Fruit fly (Drosophila melanogaster) whole organism, prepupa: Measurements from ENCODE around the gene RnpS1.

ENCODE experiments used
- Blimp-1 ChIP-seq: fragments of 200-800 bp; sonication (Bioruptor generic); optimal IDR thresholded peaks from 3 replicates; lab custom pipeline; 2017; ENCODE audit warnings: missing biosample characterization, missing genetic modification characterization, mild to moderate bottlenecking, moderate library complexity, missing genetic modification reagents
- CG11294 ChIP-seq: fragments of 200-800 bp; sonication (Bioruptor generic); IDR thresholded peaks from 2 replicates; pipeline ENCODE4 v1.3.6; 2022; ENCODE audit warnings: missing biosample characterization, missing genetic modification characterization
- CG11762 ChIP-seq: fragments of 200-800 bp; sonication (Bioruptor generic); optimal IDR thresholded peaks from 3 replicates; lab custom pipeline; 2016; ENCODE audit warnings: missing biosample characterization, missing genetic modification characterization; ENCODE audit not compliant: insufficient read depth
- CG15336 ChIP-seq: fragments of 200-800 bp; sonication (Bioruptor generic); IDR thresholded peaks from 2 replicates; pipeline ENCODE4 v1.3.6; 2022; ENCODE audit warnings: missing biosample characterization, missing genetic modification characterization
- CG1621 ChIP-seq: fragments of 200-800 bp; sonication (Bioruptor generic); optimal IDR thresholded peaks from 3 replicates; lab custom pipeline; 2018; ENCODE audit warnings: missing biosample characterization, mild to moderate bottlenecking, missing genetic modification characterization
- CG16779 ChIP-seq: fragments of 200-800 bp; sonication (Bioruptor generic); optimal IDR thresholded peaks from 3 replicates; lab custom pipeline; 2017; ENCODE audit warnings: missing biosample characterization, mild to moderate bottlenecking, missing genetic modification characterization
- CG3032 ChIP-seq: fragments of 200-800 bp; optimal IDR thresholded peaks from 2 replicates; lab custom pipeline; 2019; ENCODE audit warnings: missing biosample characterization, mild to moderate bottlenecking, missing genetic modification characterization, moderate library complexity
- CG31627 ChIP-seq: fragments of 200-800 bp; sonication (Bioruptor generic); optimal IDR thresholded peaks from 3 replicates; lab custom pipeline; 2016; ENCODE audit warnings: missing biosample characterization, missing genetic modification characterization
- CG34406 ChIP-seq: fragments of 200-800 bp; sonication (Bioruptor generic); optimal IDR thresholded peaks from 3 replicates; lab custom pipeline; 2016; ENCODE audit warnings: missing biosample characterization, missing genetic modification characterization
- CG6792 ChIP-seq: fragments of 200-800 bp; sonication (Bioruptor generic); optimal IDR thresholded peaks from 3 replicates; lab custom pipeline; 2016; ENCODE audit warnings: missing biosample characterization, missing genetic modification characterization
- CG6808 ChIP-seq: fragments of 200-800 bp; sonication (Bioruptor generic); optimal IDR thresholded peaks from 3 replicates; lab custom pipeline; 2017; ENCODE audit warnings: missing biosample characterization, missing genetic modification characterization, mild to moderate bottlenecking, moderate library complexity, missing genetic modification reagents
- CG6854 ChIP-seq: fragments of 200-800 bp; sonication (Bioruptor generic); optimal IDR thresholded peaks from 2 replicates; lab custom pipeline; 2017; ENCODE audit warnings: missing biosample characterization, mild to moderate bottlenecking, missing genetic modification characterization
- CG7368 ChIP-seq: fragments of 200-800 bp; sonication (Bioruptor generic); optimal IDR thresholded peaks from 3 replicates; lab custom pipeline; 2016; ENCODE audit warnings: missing biosample characterization, missing genetic modification characterization
- Eip93F ChIP-seq: fragments of 200-800 bp; sonication (Bioruptor generic); optimal IDR thresholded peaks from 2 replicates; lab custom pipeline; 2016; ENCODE audit warnings: missing biosample characterization, mild to moderate bottlenecking, missing genetic modification characterization
- Ets21C ChIP-seq: fragments of 200-800 bp; sonication (Bioruptor generic); optimal IDR thresholded peaks from 3 replicates; lab custom pipeline; 2016; ENCODE audit warnings: missing biosample characterization, missing genetic modification characterization
- Gug ChIP-seq: fragments of 200-800 bp; sonication (Bioruptor generic); IDR thresholded peaks from 2 replicates; pipeline ENCODE4 v1.3.6; 2022; ENCODE audit warnings: missing biosample characterization, missing genetic modification characterization
- Hr39 ChIP-seq: fragments of 200-800 bp; sonication (Bioruptor generic); optimal IDR thresholded peaks from 2 replicates; lab custom pipeline; 2016; ENCODE audit warnings: missing biosample characterization, missing genetic modification characterization
- Hr4 ChIP-seq: fragments of 200-800 bp; sonication (Bioruptor generic); optimal IDR thresholded peaks from 3 replicates; lab custom pipeline; 2016; ENCODE audit warnings: missing biosample characterization, missing genetic modification characterization
- OdsH ChIP-seq: fragments of 200-800 bp; sonication (Bioruptor generic); optimal IDR thresholded peaks from 3 replicates; lab custom pipeline; 2016; ENCODE audit warnings: missing biosample characterization, missing genetic modification characterization
- Smox ChIP-seq: fragments of 200-800 bp; sonication (Bioruptor generic); optimal IDR thresholded peaks from 3 replicates; lab custom pipeline; 2016; ENCODE audit warnings: missing biosample characterization, missing genetic modification characterization
- Sox102F ChIP-seq: fragments of 200-800 bp; sonication (Bioruptor generic); optimal IDR thresholded peaks from 2 replicates; lab custom pipeline; 2016; ENCODE audit warnings: missing biosample characterization, mild to moderate bottlenecking, missing genetic modification characterization
- Sox14 ChIP-seq: fragments of 200-800 bp; sonication (Bioruptor generic); optimal IDR thresholded peaks from 3 replicates; lab custom pipeline; 2016; ENCODE audit warnings: missing biosample characterization, missing genetic modification characterization
- Sox15 ChIP-seq: fragments of 200-800 bp; sonication (Bioruptor generic); optimal IDR thresholded peaks from 3 replicates; lab custom pipeline; 2016; ENCODE audit warnings: missing biosample characterization, missing genetic modification characterization
- achi ChIP-seq: fragments of 200-800 bp; sonication (Bioruptor generic); optimal IDR thresholded peaks from 3 replicates; lab custom pipeline; 2016; ENCODE audit warnings: missing biosample characterization, missing genetic modification characterization
- acj6 ChIP-seq: fragments of 200-800 bp; sonication (Bioruptor generic); optimal IDR thresholded peaks from 3 replicates; lab custom pipeline; 2016; ENCODE audit warnings: missing biosample characterization, missing genetic modification characterization
- cyc ChIP-seq: fragments of 200-800 bp; sonication (Bioruptor generic); optimal IDR thresholded peaks from 3 replicates; lab custom pipeline; 2016; ENCODE audit warnings: missing biosample characterization, missing genetic modification characterization
- dac ChIP-seq: fragments of 200-800 bp; sonication (Bioruptor generic); optimal IDR thresholded peaks from 2 replicates; lab custom pipeline; 2017; ENCODE audit warnings: missing biosample characterization, mild to moderate bottlenecking, missing genetic modification characterization
- dsx ChIP-seq: fragments of 200-800 bp; optimal IDR thresholded peaks from 3 replicates; lab custom pipeline; 2019; ENCODE audit warnings: missing biosample characterization, mild to moderate bottlenecking, missing genetic modification characterization, moderate library complexity; ENCODE audit not compliant: poor library complexity, severe bottlenecking
- fd85E ChIP-seq: fragments of 200-800 bp; sonication (Bioruptor generic); optimal IDR thresholded peaks from 3 replicates; lab custom pipeline; 2016; ENCODE audit warnings: missing biosample characterization, missing genetic modification characterization
- fkh ChIP-seq: fragments of 200-800 bp; sonication (Bioruptor generic); optimal IDR thresholded peaks from 3 replicates; lab custom pipeline; 2017; ENCODE audit warnings: missing biosample characterization, mild to moderate bottlenecking, missing genetic modification characterization, moderate library complexity
- net ChIP-seq: fragments of 200-800 bp; sonication (Bioruptor generic); optimal IDR thresholded peaks from 3 replicates; lab custom pipeline; 2016; ENCODE audit warnings: missing biosample characterization, missing genetic modification characterization
- pdm3 ChIP-seq: fragments of 200-800 bp; sonication (Bioruptor generic); optimal IDR thresholded peaks from 3 replicates; lab custom pipeline; 2016; ENCODE audit warnings: missing biosample characterization, missing genetic modification characterization
- salr ChIP-seq, 2 experiments: fragments of 200-800 bp; sonication (Bioruptor generic); optimal IDR thresholded peaks; 3 replicates each; lab custom pipeline; 2016 to 2018; ENCODE audit warnings: missing biosample characterization in 2 of 2, missing genetic modification characterization in 2 of 2, mild to moderate bottlenecking in 1 of 2
- spab ChIP-seq: fragments of 200-800 bp; sonication (Bioruptor generic); optimal IDR thresholded peaks from 2 replicates; lab custom pipeline; 2017; ENCODE audit warnings: missing biosample characterization, mild to moderate bottlenecking, missing genetic modification characterization, missing genetic modification reagents
- ss ChIP-seq, 2 experiments: fragments of 200-800 bp; sonication (Bioruptor generic); optimal IDR thresholded peaks; 2 replicates in 1 of 2; 3 replicates in 1 of 2; lab custom pipeline; 2017 to 2018; ENCODE audit warnings: mild to moderate bottlenecking in 2 of 2, missing biosample characterization in 2 of 2, missing genetic modification characterization in 2 of 2, moderate library complexity in 1 of 2
- svp ChIP-seq: fragments of 200-800 bp; sonication (Bioruptor generic); peaks from one replicate; lab custom pipeline; 2016; ENCODE audit warnings: missing biosample characterization, missing genetic modification characterization
- topi ChIP-seq: fragments of 200-800 bp; sonication (Bioruptor generic); optimal IDR thresholded peaks from 3 replicates; lab custom pipeline; 2016; ENCODE audit warnings: missing biosample characterization, missing genetic modification characterization

RnpS1 gene

dm6 chr3R:9527907-9528842 is 23.7 kb upstream of the RnpS1 start (continued):
- TF ChIP-seq Blimp-1 (GFP tag; lab: Kevin White, UChicago) (peak; percentile 27), dsx (GFP tag; lab: Kevin White, UChicago) (no peak), CG7368 (GFP tag; lab: Kevin White, UChicago) (no peak), OdsH (peak; percentile 87), salr (GFP tag; optimal IDR thresholded peaks at IDR 0.05; lab: Kevin White, UChicago) (peak in 1 of 2 experiments; percentile 55), Hr4 (GFP tag; lab: Kevin White, UChicago) (no peak), Smox (GFP tag; lab: Kevin White, UChicago) (no peak), Eip93F (no peak), CG6792 (GFP tag; lab: Kevin White, UChicago) (peak; percentile 84), Sox14 (GFP tag; lab: Kevin White, UChicago) (no peak), CG31627 (GFP tag; lab: Kevin White, UChicago) (peak; percentile 85), Hr39 (no peak), CG6808 (GFP tag; lab: Kevin White, UChicago) (no peak), cyc (GFP tag; lab: Kevin White, UChicago) (peak; percentile 86), ss (GFP tag; optimal IDR thresholded peaks at IDR 0.05; lab: Kevin White, UChicago) (no peak), achi (GFP tag; lab: Kevin White, UChicago) (no peak)

- TF ChIP-seq CG34406 (GFP tag; lab: Kevin White, UChicago) (no peak), fkh (peak; percentile 62), svp (GFP tag; lab: Kevin White, UChicago) (peak; percentile 50), fd85E (GFP tag; lab: Kevin White, UChicago) (no peak)
- TF ChIP-seq, all 60 proteins: peak for 2
Measured at dm6 chr3R:9529387-9529897, 22.4 kb upstream of the RnpS1 start.

dm6 chr3R:9529913-9530312 is 21.9 kb upstream of the RnpS1 start:
- TF ChIP-seq fkh, result peak; percentile 74
- TF ChIP-seq spab, result no peak

- TF ChIP-seq Gug (GFP tag; lab: Robert Waterston, UW) (no peak), CG11294 (no peak), Blimp-1 (GFP tag; lab: Kevin White, UChicago) (no peak), CG7368 (GFP tag; lab: Kevin White, UChicago) (no peak)
- TF ChIP-seq, all 60 proteins: peak for 0
Measured at dm6 chr3R:9532437-9533180, 19.2 kb upstream of the RnpS1 start, which contains the start of gene by. Gene by (minus strand): TSS chr3R:9533011.

dm6 chr3R:9533181-9534124 is 18.4 kb upstream of the RnpS1 start:
- peak; percentile 68 for TF ChIP-seq Eip93F
- peak; percentile 98 for TF ChIP-seq net (GFP tag; lab: Kevin White, UChicago)
- peak; percentile 94 for TF ChIP-seq CG3032
- peak; percentile 92 for TF ChIP-seq CG15336 (GFP tag; lab: Robert Waterston, UW)
- peak; percentile 91 for TF ChIP-seq CG1621 (tag; lab: Kevin White, UChicago)
- peak; percentile 90 to 99 for TF ChIP-seq salr (GFP tag; optimal IDR thresholded peaks at IDR 0.05; lab: Kevin White, UChicago)
- peak; percentile 95 for TF ChIP-seq Ets21C
- TF ChIP-seq dac, result peak; percentile 97
- TF ChIP-seq acj6 (GFP tag; lab: Kevin White, UChicago), result peak; percentile 97
- TF ChIP-seq pdm3 (GFP tag; lab: Kevin White, UChicago), result peak; percentile 97
- TF ChIP-seq Sox15 (GFP tag; lab: Kevin White, UChicago), result peak; percentile 97
- peak; percentile 96 for TF ChIP-seq CG11762
- peak; percentile 97 for TF ChIP-seq Sox102F (GFP tag; lab: Kevin White, UChicago)
- TF ChIP-seq Blimp-1 (GFP tag; lab: Kevin White, UChicago), result peak; percentile 92
- peak; percentile 99 for TF ChIP-seq fkh
- peak; percentile 90 for TF ChIP-seq CG6854
- TF ChIP-seq topi (GFP tag; lab: Kevin White, UChicago), result peak; percentile 98
- TF ChIP-seq cyc (GFP tag; lab: Kevin White, UChicago), result peak; percentile 94
- peak; percentile 95 for TF ChIP-seq CG16779 (tag; lab: Kevin White, UChicago)
